Fruit fly (Drosophila melanogaster) whole organism, embryonic: ENCODE measurements around the gene Mst77F.
A peak's percentile ranks its signal among the peaks of the same experiment; 100 is the strongest.

Experiments
- Adf1 ChIP-seq: fragments of 200-800 bp; sonication (Bioruptor generic); IDR thresholded peaks from 2 replicates; pipeline ENCODE4 v1.3.6; 2022; ENCODE audit warnings: missing biosample characterization, missing genetic modification characterization
- Bgb ChIP-seq: fragments of 200-800 bp; sonication (Bioruptor generic); IDR thresholded peaks from 2 replicates; pipeline ENCODE4 v1.3.6; 2022; ENCODE audit warnings: missing biosample characterization, missing genetic modification characterization; ENCODE audit not compliant: partially characterized antibody
- CG10147 ChIP-seq: fragments of 200-800 bp; sonication (Bioruptor generic); optimal IDR thresholded peaks from 2 replicates; lab custom pipeline; 2019; ENCODE audit warnings: missing biosample characterization, mild to moderate bottlenecking, missing genetic modification characterization, moderate library complexity
- CG10267 ChIP-seq: fragments of 200-800 bp; sonication (Bioruptor generic); optimal IDR thresholded peaks from 2 replicates; lab custom pipeline; 2018; ENCODE audit warnings: missing biosample characterization, mild to moderate bottlenecking, missing genetic modification characterization, moderate library complexity
- CG10321 ChIP-seq: fragments of 200-800 bp; sonication (Bioruptor generic); IDR thresholded peaks from 2 replicates; pipeline ENCODE4 v1.3.6; 2022; ENCODE audit warnings: missing biosample characterization, missing genetic modification characterization
- CG10565 ChIP-seq: fragments of 200-800 bp; sonication (Bioruptor generic); optimal IDR thresholded peaks from 3 replicates; lab custom pipeline; 2016; ENCODE audit warnings: missing biosample characterization, mild to moderate bottlenecking, missing genetic modification characterization
- CG11247 ChIP-seq: fragments of 200-800 bp; sonication (Bioruptor generic); IDR thresholded peaks from 2 replicates; pipeline ENCODE4 v1.3.6; 2022; ENCODE audit warnings: missing biosample characterization, missing genetic modification characterization
- CG12744 ChIP-seq: fragments of 200-800 bp; sonication (Bioruptor generic); optimal IDR thresholded peaks from 2 replicates; lab custom pipeline; 2016; ENCODE audit warnings: missing biosample characterization, missing genetic modification characterization
- CG17385 ChIP-seq: fragments of 200-800 bp; sonication (Bioruptor generic); optimal IDR thresholded peaks from 3 replicates; lab custom pipeline; 2018; ENCODE audit warnings: missing biosample characterization, mild to moderate bottlenecking, missing genetic modification characterization
- CG18011 ChIP-seq: fragments of 200-800 bp; sonication (Bioruptor generic); optimal IDR thresholded peaks from 2 replicates; lab custom pipeline; 2017; ENCODE audit warnings: missing biosample characterization, missing genetic modification characterization, mild to moderate bottlenecking, moderate library complexity, missing genotype
- CG1832 ChIP-seq: fragments of 200-800 bp; sonication (Bioruptor generic); optimal IDR thresholded peaks from 2 replicates; lab custom pipeline; 2017; ENCODE audit warnings: missing biosample characterization, mild to moderate bottlenecking, missing genetic modification characterization, inconsistent platforms
- CG2116 ChIP-seq: fragments of 200-800 bp; sonication (Bioruptor generic); optimal IDR thresholded peaks from 3 replicates; lab custom pipeline; 2018; ENCODE audit warnings: missing biosample characterization, mild to moderate bottlenecking, missing genetic modification characterization
- CG30403 ChIP-seq: fragments of 200-800 bp; sonication (Bioruptor generic); optimal IDR thresholded peaks from 3 replicates; lab custom pipeline; 2016; ENCODE audit warnings: missing biosample characterization, missing genetic modification characterization
- CG32772 ChIP-seq: fragments of 200-800 bp; sonication (Bioruptor generic); IDR thresholded peaks from 2 replicates; pipeline ENCODE4 v1.3.6; 2022; ENCODE audit warnings: missing biosample characterization, missing genetic modification characterization
- CG4328 ChIP-seq: fragments of 200-800 bp; sonication (Bioruptor generic); optimal IDR thresholded peaks from 3 replicates; lab custom pipeline; 2017; ENCODE audit warnings: missing biosample characterization, missing genetic modification reagents, missing genetic modification characterization
- CG4730 ChIP-seq: fragments of 200-800 bp; sonication (Bioruptor generic); IDR thresholded peaks from 2 replicates; pipeline ENCODE4 v1.3.6; 2022; ENCODE audit warnings: missing biosample characterization, missing genetic modification characterization
- CG8388 ChIP-seq: fragments of 200-800 bp; sonication (Bioruptor generic); optimal IDR thresholded peaks from 2 replicates; lab custom pipeline; 2019; ENCODE audit warnings: missing biosample characterization, mild to moderate bottlenecking, missing genetic modification characterization, moderate library complexity
- Dbx ChIP-seq: fragments of 200-800 bp; sonication (Bioruptor generic); IDR thresholded peaks from 3 replicates; pipeline ENCODE4 v1.3.6; 2022; ENCODE audit warnings: missing biosample characterization, missing genetic modification characterization
- Dfd ChIP-seq, 2 experiments: fragments of >200 bp; optimal IDR thresholded peaks; 2 replicates each; lab custom pipeline; 2017; ENCODE audit warnings: missing biosample characterization in 2 of 2, missing genetic modification characterization in 2 of 2
- Elba2 ChIP-seq: fragments of 200-800 bp; sonication (Bioruptor generic); optimal IDR thresholded peaks from 3 replicates; lab custom pipeline; 2016; ENCODE audit warnings: missing biosample characterization, missing genetic modification characterization
- Fer1 ChIP-seq: fragments of 200-800 bp; sonication (Bioruptor generic); optimal IDR thresholded peaks from 2 replicates; lab custom pipeline; 2017; ENCODE audit warnings: missing biosample characterization, mild to moderate bottlenecking, missing genetic modification characterization
- Fer3 ChIP-seq: fragments of 200-800 bp; sonication (Bioruptor generic); optimal IDR thresholded peaks from 2 replicates; lab custom pipeline; 2018; ENCODE audit warnings: missing biosample characterization, mild to moderate bottlenecking, missing genetic modification characterization, moderate library complexity
- HLH54F ChIP-seq: fragments of 200-800 bp; sonication (Bioruptor generic); optimal IDR thresholded peaks from 3 replicates; lab custom pipeline; 2016; ENCODE audit warnings: missing biosample characterization, missing genetic modification characterization
- Hmr ChIP-seq: fragments of 200-800 bp; sonication (Bioruptor generic); optimal IDR thresholded peaks from 3 replicates; lab custom pipeline; 2017; ENCODE audit warnings: mild to moderate bottlenecking, missing biosample characterization, missing genetic modification reagents, missing genetic modification characterization
- Hr51 ChIP-seq, 2 experiments: fragments of 200-800 bp; sonication (Bioruptor generic); optimal IDR thresholded peaks; 2 replicates in 1 of 2; 3 replicates in 1 of 2; lab custom pipeline; 2016 to 2018; ENCODE audit warnings: missing biosample characterization in 2 of 2, missing genetic modification characterization in 2 of 2, mild to moderate bottlenecking in 1 of 2, moderate library complexity in 1 of 2
- Hsf ChIP-seq: fragments of 200-800 bp; sonication (Bioruptor generic); optimal IDR thresholded peaks from 3 replicates; lab custom pipeline; 2016; ENCODE audit warnings: missing biosample characterization, missing genetic modification characterization
- Jarid2 ChIP-seq: fragments of 200-800 bp; sonication (Bioruptor generic); optimal IDR thresholded peaks from 3 replicates; lab custom pipeline; 2017; ENCODE audit warnings: mild to moderate bottlenecking, missing biosample characterization, missing genetic modification reagents, missing genetic modification characterization
- Rfx ChIP-seq: fragments of 200-800 bp; sonication (Bioruptor generic); IDR thresholded peaks from 2 replicates; pipeline ENCODE4 v1.3.6; 2022; ENCODE audit warnings: missing biosample characterization, missing genetic modification characterization
- Trl ChIP-seq, 3 experiments: fragments of >200 bp in 2 of 3; fragments of 200-800 bp in 1 of 3; sonication (Bioruptor generic) in 1 of 3; optimal IDR thresholded peaks; 2 replicates in 1 of 3; 3 replicates in 2 of 3; lab custom pipeline; 2016 to 2017; ENCODE audit warnings: missing biosample characterization in 1 of 3, missing genetic modification characterization in 1 of 3
- Xrp1 ChIP-seq: fragments of 200-800 bp; sonication (Bioruptor generic); IDR thresholded peaks from 2 replicates; pipeline ENCODE4 v1.3.6; 2022; ENCODE audit warnings: missing biosample characterization, missing genetic modification characterization
- croc ChIP-seq: fragments of 200-800 bp; sonication (Bioruptor generic); conservative IDR thresholded peaks from 3 replicates; pipeline ENCODE4 v1.3.6; 2022; ENCODE audit warnings: missing biosample characterization, missing genetic modification characterization
- ewg ChIP-seq: fragments of 200-800 bp; sonication (Bioruptor generic); optimal IDR thresholded peaks from 3 replicates; lab custom pipeline; 2017; ENCODE audit warnings: mild to moderate bottlenecking, missing biosample characterization, missing genetic modification reagents, missing genetic modification characterization
- fd96Cb ChIP-seq: fragments of 200-800 bp; sonication (Bioruptor generic); optimal IDR thresholded peaks from 2 replicates; lab custom pipeline; 2018; ENCODE audit warnings: missing biosample characterization, mild to moderate bottlenecking, missing genetic modification characterization, moderate library complexity
- grau ChIP-seq: fragments of 200-800 bp; optimal IDR thresholded peaks from 3 replicates; lab custom pipeline; 2019; ENCODE audit warnings: missing biosample characterization, mild to moderate bottlenecking, missing genetic modification characterization, moderate library complexity
- insv ChIP-seq, 2 experiments: fragments of 200-800 bp; sonication (Bioruptor generic); optimal IDR thresholded peaks; 3 replicates each; lab custom pipeline; 2016 to 2018; ENCODE audit warnings: missing biosample characterization in 2 of 2, missing genetic modification characterization in 2 of 2
- luna ChIP-seq: fragments of 200-800 bp; sonication (Bioruptor generic); optimal IDR thresholded peaks from 2 replicates; lab custom pipeline; 2016; ENCODE audit warnings: missing biosample characterization, missing genetic modification characterization
- pfk ChIP-seq: fragments of 200-800 bp; sonication (Bioruptor generic); optimal IDR thresholded peaks from 2 replicates; lab custom pipeline; 2018; ENCODE audit warnings: missing biosample characterization, mild to moderate bottlenecking, missing genetic modification characterization, moderate library complexity
- pita ChIP-seq: fragments of 200-800 bp; sonication (Bioruptor generic); optimal IDR thresholded peaks from 2 replicates; lab custom pipeline; 2017; ENCODE audit warnings: missing biosample characterization, mild to moderate bottlenecking, missing genetic modification characterization
- ro ChIP-seq: fragments of 200-800 bp; sonication (Bioruptor generic); IDR thresholded peaks from 2 replicates; pipeline ENCODE4 v1.3.6; 2022; ENCODE audit warnings: missing biosample characterization, missing genetic modification characterization
- sens ChIP-seq: fragments of 200-800 bp; sonication (Bioruptor generic); peaks from one replicate; lab custom pipeline; 2016; ENCODE audit warnings: missing biosample characterization, missing genetic modification characterization
- sna ChIP-seq: fragments of 200-800 bp; sonication (Bioruptor generic); IDR thresholded peaks from 2 replicates; pipeline ENCODE4 v1.3.6; 2022; ENCODE audit warnings: missing biosample characterization, missing genetic modification characterization; ENCODE audit not compliant: partially characterized antibody
- sr ChIP-seq: fragments of 200-800 bp; sonication (Bioruptor generic); IDR thresholded peaks from 3 replicates; pipeline ENCODE4 v1.3.6; 2022; ENCODE audit warnings: missing biosample characterization, missing genetic modification characterization
- stc ChIP-seq: fragments of 200-800 bp; sonication (Bioruptor generic); IDR thresholded peaks from 2 replicates; pipeline ENCODE4 v1.3.6; 2022; ENCODE audit warnings: missing biosample characterization, missing genetic modification characterization
- tio ChIP-seq: fragments of 200-800 bp; sonication (Bioruptor generic); optimal IDR thresholded peaks from 2 replicates; lab custom pipeline; 2017; ENCODE audit warnings: missing biosample characterization, missing genetic modification characterization, inconsistent platforms
- toy ChIP-seq: fragments of 200-800 bp; sonication (Bioruptor generic); IDR thresholded peaks from 2 replicates; pipeline ENCODE4 v1.3.6; 2022; ENCODE audit warnings: missing biosample characterization, missing genetic modification characterization
- wek ChIP-seq: fragments of 200-800 bp; sonication (Bioruptor generic); optimal IDR thresholded peaks from 3 replicates; lab custom pipeline; 2018; ENCODE audit warnings: missing biosample characterization, mild to moderate bottlenecking, missing genetic modification characterization, moderate library complexity
- yki ChIP-seq: fragments of >200 bp; optimal IDR thresholded peaks from 3 replicates; lab custom pipeline; 2018
- zfh1 ChIP-seq: fragments of 200-800 bp; sonication (Bioruptor generic); IDR thresholded peaks from 3 replicates; pipeline ENCODE4 v1.3.6; 2022; ENCODE audit warnings: missing biosample characterization, missing genetic modification characterization

Gene Mst77F

dm6 chr3L:20784812-20785671, 32.8 kb downstream of the Mst77F start (continued):
- TF ChIP-seq sna (GFP tag; lab: Robert Waterston, UW) (peak; percentile 45), CG17385 (GFP tag; lab: Kevin White, UChicago) (peak; percentile 19), CG10147 (GFP tag; lab: Kevin White, UChicago) (peak; percentile 48), CG12744 (GFP tag; lab: Kevin White, UChicago) (no peak), CG32772 (no peak), CG10267 (tag; lab: Kevin White, UChicago) (peak; percentile 49), luna (GFP tag; lab: Kevin White, UChicago) (peak; percentile 4), Rfx (GFP tag; lab: Robert Waterston, UW) (peak; percentile 33; the same call in 1 of the 2 replicates), Dfd (GFP tag; optimal IDR thresholded peaks at IDR 0.05; lab: Kevin White, UChicago) (no peak), CG4328 (GFP tag; lab: Kevin White, UChicago) (no peak), Dbx (GFP tag; lab: Robert Waterston, UW) (peak; percentile 69; the same call in 2 of the 3 replicates), Adf1 (GFP tag; lab: Robert Waterston, UW) (peak; percentile 16; the same call in 1 of the 2 replicates), CG10565 (GFP tag; lab: Kevin White, UChicago) (no peak), stc (GFP tag; lab: Robert Waterston, UW) (peak; percentile 25; the same call in 1 of the 2 replicates), Hmr (GFP tag; lab: Kevin White, UChicago) (peak; percentile 58), Fer3 (tag; lab: Kevin White, UChicago) (no peak), ro (GFP tag; lab: Robert Waterston, UW) (no peak), zfh1 (GFP tag; lab: Robert Waterston, UW) (0 out of 3 replicates have a peak, but pooled peaks have one; percentile 52), CG1832 (GFP tag; lab: Kevin White, UChicago) (no peak), CG18011 (GFP tag; lab: Kevin White, UChicago) (no peak), CG8388 (GFP tag; lab: Kevin White, UChicago) (no peak), tio (no peak), ewg (peak; percentile 90), Elba2 (GFP tag; lab: Kevin White, UChicago) (no peak), pfk (GFP tag; lab: Kevin White, UChicago) (peak; percentile 45), yki (peak; percentile 72), Hsf (peak; percentile 16), croc (GFP tag; lab: Robert Waterston, UW) (no peak), Fer1 (GFP tag; lab: Kevin White, UChicago) (peak; percentile 51), Trl (optimal IDR thresholded peaks at IDR 0.05; lab: Kevin White, UChicago) (peak; percentile 91 to 98), Trl (GFP tag; optimal IDR thresholded peaks at IDR 0.05; lab: Kevin White, UChicago) (peak; percentile 77), CG2116 (GFP tag; lab: Kevin White, UChicago) (peak; percentile 46), Xrp1 (no peak; the same call in 1 of the 2 replicates), HLH54F (GFP tag; lab: Kevin White, UChicago) (peak; percentile 2), grau (tag; lab: Kevin White, UChicago) (peak; percentile 40), sr (GFP tag; lab: Robert Waterston, UW) (peak; percentile 86), sens (GFP tag; lab: Kevin White, UChicago) (peak; percentile 63), pita (GFP tag; lab: Kevin White, UChicago) (no peak), CG4730 (GFP tag; lab: Robert Waterston, UW) (no peak), CG30403 (GFP tag; lab: Kevin White, UChicago) (peak; percentile 51), insv (GFP tag; optimal IDR thresholded peaks at IDR 0.05; lab: Kevin White, UChicago) (no peak), CG10321 (GFP tag; lab: Robert Waterston, UW) (no peak), toy (no peak), CG11247 (GFP tag; lab: Robert Waterston, UW) (0 out of 2 replicates have a peak, but pooled peaks have one; percentile 15), Bgb (peak; percentile 50; the same call in 1 of the 2 replicates), Jarid2 (GFP tag; lab: Kevin White, UChicago) (peak; percentile 85), fd96Cb (tag; lab: Kevin White, UChicago) (no peak), Hr51 (GFP tag; optimal IDR thresholded peaks at IDR 0.05; lab: Kevin White, UChicago) (peak; percentile 50 to 58), wek (GFP tag; lab: Kevin White, UChicago) (no peak)
